Fruit fly (Drosophila melanogaster): ENCODE data around the gene kek6.

kek6 gene

dm6 chr3R:31662757-31663156, 40.8 kb downstream of the kek6 start:
- TF ChIP-seq noc (tag; optimal IDR thresholded peaks at IDR 0.05): no peak

DNA sequence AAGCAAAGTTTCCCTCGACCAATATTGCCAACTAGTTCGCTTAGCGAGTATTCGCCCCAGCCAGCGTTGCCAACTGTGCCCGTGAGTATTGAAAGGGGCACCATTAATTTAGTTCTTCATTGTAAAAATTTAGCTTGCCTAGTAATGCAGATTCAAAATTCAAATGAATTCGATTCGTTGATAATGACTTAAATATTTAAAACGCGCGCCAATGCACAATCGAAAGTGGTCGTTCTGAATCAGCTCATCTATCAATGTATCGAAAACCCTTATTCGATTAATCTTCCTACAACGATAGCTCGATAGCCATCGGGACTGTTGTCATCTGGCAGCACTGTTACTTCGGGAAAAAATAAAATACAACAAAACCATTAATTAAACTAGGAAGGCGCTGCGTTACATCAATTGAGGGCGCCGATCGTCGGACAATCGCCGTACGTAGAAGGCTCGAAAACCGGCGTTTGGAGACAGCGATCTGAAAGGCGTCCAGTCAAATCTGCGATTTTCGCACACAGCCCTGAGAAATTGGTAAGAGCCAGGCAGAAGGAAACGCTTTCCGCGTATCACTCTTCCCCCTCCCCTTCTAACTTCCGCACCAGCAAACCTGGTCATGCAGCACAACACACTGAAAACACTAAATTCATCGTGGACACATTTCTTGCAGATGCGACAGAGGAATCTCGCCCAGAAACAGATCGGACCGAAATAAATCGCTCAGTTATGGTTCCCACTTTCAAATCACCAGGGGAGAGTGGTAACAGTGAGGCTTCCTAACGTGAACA, 47.4 kb downstream of the kek6 start, which contains the start of gene Zmynd8:
Gene Zmynd8, plus strand, starts transcription at position 313 of the 782 bp plus-strand sequence.
- TF ChIP-seq noc (tag; optimal IDR thresholded peaks at IDR 0.05): no peak

dm6 chr3R:31672675-31673074, 50.7 kb downstream of the kek6 start:
- TF ChIP-seq noc (tag; optimal IDR thresholded peaks at IDR 0.05): no peak

dm6 chr3R:31679830-31680294, 57.9 kb downstream of the kek6 start, which contains the start of gene CG11550:
TSS of gene CG11550 (minus strand) at chr3R:31679880.
- TF ChIP-seq noc (tag; optimal IDR thresholded peaks at IDR 0.05): no peak

DNA sequence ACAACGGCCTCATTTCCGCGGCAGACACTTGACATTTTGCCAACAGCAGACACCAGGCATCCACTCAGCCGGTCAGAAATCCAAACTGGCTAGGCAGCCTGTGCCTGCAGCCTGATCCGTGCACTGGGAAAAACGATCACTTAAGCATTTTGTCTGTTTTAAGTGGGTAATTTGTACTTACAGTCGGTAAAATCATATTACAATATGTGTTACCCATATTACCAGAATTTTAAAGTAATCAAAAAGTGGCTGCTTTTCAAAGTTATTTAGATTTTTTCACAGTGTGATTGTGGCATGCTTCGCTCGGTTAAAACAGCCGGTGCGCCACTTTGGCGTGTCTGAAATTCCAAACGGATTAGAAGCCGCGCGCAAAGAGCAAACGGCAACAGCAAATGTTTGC, 58.8 kb downstream of the kek6 start:
- no peak for TF ChIP-seq noc (tag; optimal IDR thresholded peaks at IDR 0.05)

dm6 chr3R:31682140-31682782, 60.3 kb downstream of the kek6 start:
- no peak for TF ChIP-seq noc (tag; optimal IDR thresholded peaks at IDR 0.05)

- no peak for TF ChIP-seq noc (tag; optimal IDR thresholded peaks at IDR 0.05)
These were observed 61.3 kb downstream of the kek6 start for dm6 chr3R:31683048-31683857.

DNA sequence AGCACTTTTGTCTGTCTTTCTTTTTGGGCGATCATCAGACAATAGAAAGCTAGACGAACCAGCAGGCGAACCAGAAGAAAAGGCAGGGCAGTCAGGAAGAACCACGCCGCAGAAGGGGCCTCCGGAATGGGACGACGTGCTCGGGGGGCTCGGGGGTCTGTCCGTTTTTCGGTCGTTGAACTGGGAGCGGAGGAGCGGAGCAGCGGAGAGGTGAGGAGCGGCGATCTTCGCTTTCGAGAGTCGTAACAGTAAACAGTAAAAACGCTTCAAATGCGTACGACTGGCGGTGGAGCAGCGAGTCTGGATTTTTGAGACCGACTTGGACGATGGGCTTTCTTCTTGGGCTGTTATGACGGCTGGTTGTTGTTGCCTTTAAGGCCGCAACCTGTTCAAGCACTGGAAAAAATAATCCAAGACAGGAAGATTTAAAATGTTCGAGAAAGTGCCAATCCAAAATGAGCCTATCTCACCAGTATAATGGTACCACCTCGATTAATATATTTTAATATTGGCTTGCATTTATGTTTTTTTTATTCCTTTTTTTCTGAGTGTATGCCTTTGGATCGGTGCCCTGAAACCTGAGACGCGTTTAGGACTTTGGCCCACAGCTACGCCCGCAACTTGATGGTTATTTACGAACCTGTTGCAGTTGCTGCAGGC, 64.9 kb downstream of the kek6 start:
- TF ChIP-seq noc (tag; optimal IDR thresholded peaks at IDR 0.05): peak; percentile 20

DNA sequence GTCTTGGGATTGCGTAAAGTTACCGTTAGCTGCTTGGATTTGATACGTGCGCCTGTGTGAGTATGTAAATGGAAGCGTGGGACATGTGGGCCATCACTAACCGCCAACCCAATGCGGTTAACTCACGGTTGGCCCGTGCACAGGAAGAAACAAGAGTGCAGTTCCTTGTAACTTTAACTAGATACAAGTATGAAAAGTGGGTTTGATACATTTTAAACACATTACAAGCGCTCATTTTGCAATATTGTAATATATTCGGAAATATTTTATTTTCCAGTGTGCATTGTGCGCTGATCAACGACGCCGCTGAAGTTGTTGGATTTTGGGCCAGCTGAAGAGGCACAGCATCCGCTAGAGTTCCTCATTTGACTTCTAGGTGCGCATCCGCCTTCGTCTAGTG, 65.8 kb downstream of the kek6 start:
- TF ChIP-seq noc (tag; optimal IDR thresholded peaks at IDR 0.05): no peak

DNA sequence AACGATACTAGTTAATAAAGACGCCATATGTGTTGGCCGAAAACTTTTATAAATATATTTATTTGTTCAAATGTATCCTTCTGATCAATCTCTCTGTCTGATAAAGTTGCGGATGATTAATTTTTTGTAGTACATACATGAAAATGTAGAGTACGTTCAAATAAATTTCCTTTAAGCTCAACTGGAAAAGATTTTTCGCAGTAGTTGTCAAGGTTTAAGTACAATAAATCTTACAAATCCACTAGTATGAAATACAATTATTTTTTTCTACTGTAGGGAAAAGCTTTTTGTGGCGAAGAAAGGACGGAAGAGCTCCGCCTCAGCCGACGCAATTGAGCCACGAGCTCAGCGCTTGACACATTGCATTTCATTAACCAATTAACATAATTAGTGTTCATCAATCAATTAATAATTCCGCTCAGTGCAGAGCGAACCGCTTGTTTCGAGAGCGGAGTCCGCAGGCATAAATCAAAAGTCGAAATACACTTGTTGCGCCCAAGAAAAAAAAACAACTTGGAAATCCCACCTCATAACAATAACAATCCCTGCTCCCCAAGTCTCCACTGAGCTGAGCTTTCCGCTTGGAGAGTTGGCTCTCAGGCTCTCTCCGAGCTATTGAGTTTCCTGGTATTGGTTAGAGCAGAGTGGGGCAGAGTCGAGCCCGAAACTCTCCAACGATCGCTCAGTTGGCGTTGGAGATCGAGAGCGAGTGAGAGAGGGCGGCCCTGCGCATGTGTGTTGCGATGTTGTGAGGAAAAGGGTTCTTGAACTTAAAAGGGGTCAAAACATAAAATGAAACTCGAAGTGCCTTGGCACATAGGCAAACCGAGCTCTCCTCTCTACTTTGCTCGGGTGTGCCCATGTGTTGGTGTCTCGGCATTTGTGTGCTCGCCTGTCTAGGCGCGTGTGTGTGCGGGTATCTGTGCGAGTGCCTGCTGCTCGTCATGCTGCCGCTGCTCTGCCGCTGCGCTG, 67.0 kb downstream of the kek6 start:
- no peak for TF ChIP-seq noc (tag; optimal IDR thresholded peaks at IDR 0.05)

dm6 chr3R:31689727-31690126, 67.8 kb downstream of the kek6 start:
- TF ChIP-seq noc (tag; optimal IDR thresholded peaks at IDR 0.05): peak; percentile 29

dm6 chr3R:31690439-31690838, 68.5 kb downstream of the kek6 start:
- no peak for TF ChIP-seq noc (tag; optimal IDR thresholded peaks at IDR 0.05)

- no peak for TF ChIP-seq noc (tag; optimal IDR thresholded peaks at IDR 0.05)
These were observed 74.7 kb downstream of the kek6 start for dm6 chr3R:31696664-31697063.

DNA sequence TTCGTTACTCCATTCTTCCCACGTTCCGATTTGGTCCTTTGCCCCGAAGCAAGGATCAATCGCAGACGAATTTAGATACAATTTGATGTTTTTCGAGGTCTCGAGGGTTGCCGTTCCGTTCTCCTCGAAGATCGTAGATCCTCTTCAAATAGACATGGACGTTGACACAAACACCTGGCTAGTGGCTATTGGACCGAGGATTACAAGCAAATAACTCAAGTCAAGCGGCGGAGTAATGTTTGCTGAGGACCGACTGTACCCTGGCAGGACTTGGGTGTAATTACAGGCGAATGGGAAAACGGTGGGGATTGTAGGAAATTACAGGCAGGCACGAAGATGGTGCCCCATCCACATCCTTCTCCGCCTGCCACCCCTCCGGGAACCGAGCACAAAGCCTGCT, 75.7 kb downstream of the kek6 start:
- TF ChIP-seq noc (tag; optimal IDR thresholded peaks at IDR 0.05): no peak
